Fruit fly (Drosophila melanogaster) whole organism, embryonic: ENCODE measurements around the gene PDCD-5.

Source experiments
- Atf3 ChIP-seq: fragments of 200-800 bp; sonication (Bioruptor generic); optimal IDR thresholded peaks from 3 replicates; lab custom pipeline; 2016; ENCODE audit warnings: missing biosample characterization, missing genetic modification characterization
- B-H2 ChIP-seq: fragments of 200-800 bp; sonication (Bioruptor generic); optimal IDR thresholded peaks from 2 replicates; lab custom pipeline; 2018; ENCODE audit warnings: missing biosample characterization, mild to moderate bottlenecking, missing genetic modification characterization
- C15 ChIP-seq: fragments of 200-800 bp; sonication (Bioruptor generic); IDR thresholded peaks from 3 replicates; pipeline ENCODE4 v1.3.6; 2022; ENCODE audit warnings: missing biosample characterization, missing genetic modification characterization
- CG10209 ChIP-seq: fragments of 200-800 bp; sonication (Bioruptor generic); optimal IDR thresholded peaks from 3 replicates; lab custom pipeline; 2017; ENCODE audit warnings: missing biosample characterization, mild to moderate bottlenecking, missing genetic modification characterization, missing genetic modification reagents
- CG10959 ChIP-seq: fragments of 200-800 bp; sonication (Bioruptor generic); IDR thresholded peaks from 2 replicates; pipeline ENCODE4 v1.3.6; 2022; ENCODE audit warnings: missing biosample characterization, missing genetic modification characterization
- CG11504 ChIP-seq: fragments of 200-800 bp; sonication (Bioruptor generic); optimal IDR thresholded peaks from 3 replicates; lab custom pipeline; 2019; ENCODE audit warnings: missing biosample characterization, mild to moderate bottlenecking, missing genetic modification characterization, moderate library complexity
- CG11560 ChIP-seq: fragments of 200-800 bp; sonication (Bioruptor generic); IDR thresholded peaks from 3 replicates; pipeline ENCODE4 v1.3.6; 2022; ENCODE audit warnings: missing biosample characterization, missing genetic modification characterization
- CG12299 ChIP-seq: fragments of 200-800 bp; sonication (Bioruptor generic); optimal IDR thresholded peaks from 2 replicates; lab custom pipeline; 2018; ENCODE audit warnings: missing biosample characterization, mild to moderate bottlenecking, missing genetic modification characterization
- CG12942 ChIP-seq: fragments of 200-800 bp; sonication (Bioruptor generic); optimal IDR thresholded peaks from 3 replicates; lab custom pipeline; 2016; ENCODE audit warnings: missing biosample characterization, missing genetic modification characterization
- CG13775 ChIP-seq: fragments of 200-800 bp; sonication (Bioruptor generic); optimal IDR thresholded peaks from 3 replicates; lab custom pipeline; 2017; ENCODE audit warnings: missing biosample characterization, mild to moderate bottlenecking, missing genetic modification characterization
- CG14050 ChIP-seq: fragments of 200-800 bp; sonication (Bioruptor generic); IDR thresholded peaks from 3 replicates; pipeline ENCODE4 v1.3.6; 2022; ENCODE audit warnings: missing biosample characterization, missing genetic modification characterization
- CG14667 ChIP-seq: fragments of 200-800 bp; sonication (Bioruptor generic); IDR thresholded peaks from 2 replicates; pipeline ENCODE4 v1.3.6; 2022; ENCODE audit warnings: missing biosample characterization, missing genetic modification characterization
- CG14965 ChIP-seq: fragments of 200-800 bp; sonication (Bioruptor generic); optimal IDR thresholded peaks from 2 replicates; lab custom pipeline; 2016; ENCODE audit warnings: missing biosample characterization, missing genetic modification characterization, borderline replicate concordance
- CG16813 ChIP-seq: fragments of 200-800 bp; sonication (Bioruptor generic); IDR thresholded peaks from 3 replicates; pipeline ENCODE4 v1.3.6; 2022; ENCODE audit warnings: missing biosample characterization, missing genetic modification characterization; ENCODE audit not compliant: partially characterized antibody
- CG18011 ChIP-seq: fragments of 200-800 bp; sonication (Bioruptor generic); optimal IDR thresholded peaks from 2 replicates; lab custom pipeline; 2017; ENCODE audit warnings: missing biosample characterization, missing genetic modification characterization, mild to moderate bottlenecking, moderate library complexity, missing genotype
- CG2712 ChIP-seq: fragments of 200-800 bp; optimal IDR thresholded peaks from 3 replicates; lab custom pipeline; 2019; ENCODE audit warnings: missing biosample characterization, mild to moderate bottlenecking, missing genetic modification characterization, moderate library complexity
- CG34376 ChIP-seq: fragments of 200-800 bp; sonication (Bioruptor generic); optimal IDR thresholded peaks from 2 replicates; lab custom pipeline; 2018; ENCODE audit warnings: missing biosample characterization, mild to moderate bottlenecking, missing genetic modification characterization
- CG6654 ChIP-seq: fragments of 200-800 bp; sonication (Bioruptor generic); optimal IDR thresholded peaks from 2 replicates; lab custom pipeline; 2017; ENCODE audit warnings: missing biosample characterization, mild to moderate bottlenecking, missing genetic modification characterization
- CG6854 ChIP-seq: fragments of 200-800 bp; sonication (Bioruptor generic); optimal IDR thresholded peaks from 3 replicates; lab custom pipeline; 2017; ENCODE audit warnings: missing biosample characterization, mild to moderate bottlenecking, missing genetic modification characterization
- CG7556 ChIP-seq: fragments of 200-800 bp; sonication (Bioruptor generic); optimal IDR thresholded peaks from 2 replicates; lab custom pipeline; 2017; ENCODE audit warnings: missing biosample characterization, mild to moderate bottlenecking, missing genetic modification characterization
- CTCF ChIP-seq: fragments of 200-800 bp; sonication (Bioruptor generic); optimal IDR thresholded peaks from 2 replicates; lab custom pipeline; 2017; ENCODE audit warnings: missing biosample characterization, mild to moderate bottlenecking, missing genetic modification characterization, moderate library complexity
- Camta ChIP-seq: fragments of 200-800 bp; sonication (Bioruptor generic); optimal IDR thresholded peaks from 2 replicates; lab custom pipeline; 2016; ENCODE audit warnings: missing biosample characterization, missing genetic modification characterization
- Dfd ChIP-seq, 2 experiments: fragments of >200 bp; optimal IDR thresholded peaks; 2 replicates each; lab custom pipeline; 2017; ENCODE audit warnings: missing biosample characterization in 2 of 2, missing genetic modification characterization in 2 of 2
- Ets65A ChIP-seq: fragments of 200-800 bp; sonication (Bioruptor generic); peaks from one replicate; lab custom pipeline; 2016; ENCODE audit warnings: missing biosample characterization, missing genetic modification characterization
- Fer3 ChIP-seq: fragments of 200-800 bp; sonication (Bioruptor generic); optimal IDR thresholded peaks from 2 replicates; lab custom pipeline; 2018; ENCODE audit warnings: missing biosample characterization, mild to moderate bottlenecking, missing genetic modification characterization, moderate library complexity
- HLH54F ChIP-seq: fragments of 200-800 bp; sonication (Bioruptor generic); optimal IDR thresholded peaks from 3 replicates; lab custom pipeline; 2016; ENCODE audit warnings: missing biosample characterization, missing genetic modification characterization
- Hr3 ChIP-seq: fragments of 200-800 bp; sonication (Bioruptor generic); optimal IDR thresholded peaks from 3 replicates; lab custom pipeline; 2016; ENCODE audit warnings: missing biosample characterization, missing genetic modification characterization
- Lpt ChIP-seq: fragments of >200 bp; optimal IDR thresholded peaks from 2 replicates; lab custom pipeline; 2018; ENCODE audit warnings: missing biosample characterization, missing genetic modification characterization
- Max ChIP-seq: fragments of 200-800 bp; sonication (Bioruptor generic); optimal IDR thresholded peaks from 2 replicates; lab custom pipeline; 2016; ENCODE audit warnings: missing biosample characterization, mild to moderate bottlenecking, missing genetic modification characterization
- NfI ChIP-seq: fragments of 200-800 bp; sonication (Bioruptor generic); optimal IDR thresholded peaks from 3 replicates; lab custom pipeline; 2018; ENCODE audit warnings: missing biosample characterization, mild to moderate bottlenecking, missing genetic modification characterization, moderate library complexity
- Oli ChIP-seq: fragments of 200-800 bp; sonication (Bioruptor generic); optimal IDR thresholded peaks from 2 replicates; lab custom pipeline; 2018; ENCODE audit warnings: missing biosample characterization, mild to moderate bottlenecking, missing genetic modification characterization, moderate library complexity
- Sin3A ChIP-seq: fragments of >200 bp; optimal IDR thresholded peaks from 2 replicates; lab custom pipeline; 2018
- ac ChIP-seq: fragments of 200-800 bp; sonication (Bioruptor generic); optimal IDR thresholded peaks from 3 replicates; lab custom pipeline; 2017; ENCODE audit warnings: missing biosample characterization, mild to moderate bottlenecking, missing genetic modification characterization
- al ChIP-seq: fragments of 200-800 bp; sonication (Bioruptor generic); IDR thresholded peaks from 2 replicates; pipeline ENCODE4 v1.3.6; 2022; ENCODE audit warnings: missing biosample characterization, missing genetic modification characterization
- ase ChIP-seq: fragments of 200-800 bp; sonication (Bioruptor generic); IDR thresholded peaks from 3 replicates; pipeline ENCODE4 v1.3.6; 2022; ENCODE audit warnings: missing biosample characterization, missing genetic modification characterization
- bab2 ChIP-seq: fragments of 200-800 bp; sonication (Bioruptor generic); optimal IDR thresholded peaks from 2 replicates; lab custom pipeline; 2016; ENCODE audit warnings: missing biosample characterization, missing genetic modification characterization
- cas ChIP-seq: fragments of 200-800 bp; sonication (Bioruptor generic); IDR thresholded peaks from 2 replicates; pipeline ENCODE4 v1.3.6; 2022; ENCODE audit warnings: missing biosample characterization, missing genetic modification characterization
- cg ChIP-seq: fragments of 200-800 bp; sonication (Bioruptor generic); optimal IDR thresholded peaks from 3 replicates; lab custom pipeline; 2019; ENCODE audit warnings: missing biosample characterization, mild to moderate bottlenecking, missing genetic modification characterization, moderate library complexity
- ci ChIP-seq: fragments of 200-800 bp; sonication (Bioruptor generic); IDR thresholded peaks from 3 replicates; pipeline ENCODE4 v1.3.6; 2022; ENCODE audit warnings: missing biosample characterization, missing genetic modification characterization
- corto ChIP-seq: fragments of 200-800 bp; sonication (Bioruptor generic); optimal IDR thresholded peaks from 2 replicates; lab custom pipeline; 2016; ENCODE audit warnings: missing biosample characterization, mild to moderate bottlenecking, missing genetic modification characterization, moderate library complexity
- crol ChIP-seq: fragments of 200-800 bp; sonication (Bioruptor generic); IDR thresholded peaks from 2 replicates; pipeline ENCODE4 v1.3.6; 2022; ENCODE audit warnings: missing biosample characterization, missing genetic modification characterization
- disco-r ChIP-seq: fragments of 200-800 bp; sonication (Bioruptor generic); optimal IDR thresholded peaks from 2 replicates; lab custom pipeline; 2016; ENCODE audit warnings: missing biosample characterization, missing genetic modification characterization
- eyg ChIP-seq: fragments of 200-800 bp; sonication (Bioruptor generic); optimal IDR thresholded peaks from 3 replicates; lab custom pipeline; 2016; ENCODE audit warnings: missing biosample characterization, missing genetic modification characterization
- ftz-f1 ChIP-seq: fragments of 200-800 bp; sonication (Bioruptor generic); optimal IDR thresholded peaks from 2 replicates; lab custom pipeline; 2016; ENCODE audit warnings: missing biosample characterization, missing genetic modification characterization
- fu2 ChIP-seq: fragments of 200-800 bp; sonication (Bioruptor generic); optimal IDR thresholded peaks from 2 replicates; lab custom pipeline; 2016; ENCODE audit warnings: missing biosample characterization, missing genetic modification characterization
- hb ChIP-seq: fragments of 200-800 bp; sonication (Bioruptor generic); IDR thresholded peaks from 3 replicates; pipeline ENCODE4 v1.3.6; 2022; ENCODE audit warnings: missing biosample characterization, missing genetic modification characterization; ENCODE audit not compliant: partially characterized antibody
- jing ChIP-seq: fragments of 200-800 bp; sonication (Bioruptor generic); optimal IDR thresholded peaks from 2 replicates; lab custom pipeline; 2018; ENCODE audit warnings: missing biosample characterization, mild to moderate bottlenecking, missing genetic modification characterization
- knrl ChIP-seq: fragments of 200-800 bp; sonication (Bioruptor generic); IDR thresholded peaks from 3 replicates; pipeline ENCODE4 v1.3.6; 2022; ENCODE audit warnings: missing biosample characterization, missing genetic modification characterization; ENCODE audit not compliant: partially characterized antibody
- mirr ChIP-seq: fragments of 200-800 bp; sonication (Bioruptor generic); optimal IDR thresholded peaks from 3 replicates; lab custom pipeline; 2018; ENCODE audit warnings: missing biosample characterization, mild to moderate bottlenecking, missing genetic modification characterization
- nerfin-1 ChIP-seq: fragments of 200-800 bp; sonication (Bioruptor generic); optimal IDR thresholded peaks from 3 replicates; lab custom pipeline; 2019; ENCODE audit warnings: missing biosample characterization, mild to moderate bottlenecking, missing genetic modification characterization, moderate library complexity
- nmo ChIP-seq: fragments of 200-800 bp; sonication (Bioruptor generic); optimal IDR thresholded peaks from 2 replicates; lab custom pipeline; 2018; ENCODE audit warnings: missing biosample characterization, mild to moderate bottlenecking, missing genetic modification characterization, moderate library complexity
- run ChIP-seq: fragments of 200-800 bp; sonication (Bioruptor generic); optimal IDR thresholded peaks from 3 replicates; lab custom pipeline; 2018; ENCODE audit warnings: missing biosample characterization, mild to moderate bottlenecking, missing genetic modification characterization
- ttk ChIP-seq: fragments of 200-800 bp; sonication (Bioruptor generic); IDR thresholded peaks from 2 replicates; pipeline ENCODE4 v2.1.2; 2022; ENCODE audit warnings: missing biosample characterization, missing genetic modification characterization

Gene PDCD-5

dm6 chr3L:16181330-16181830, 50.5 kb downstream of the PDCD-5 start (continued):
- TF ChIP-seq CG6654 (GFP tag; lab: Kevin White, UChicago), result no peak
- no peak for TF ChIP-seq al
- TF ChIP-seq CG12942 (GFP tag; lab: Kevin White, UChicago), result no peak
- TF ChIP-seq CG6854 (GFP tag; lab: Kevin White, UChicago), result no peak
- TF ChIP-seq CG18011 (GFP tag; lab: Kevin White, UChicago), result no peak
- TF ChIP-seq nmo (GFP tag; lab: Kevin White, UChicago), result peak; percentile 75
- no peak for TF ChIP-seq CG10209 (GFP tag; lab: Kevin White, UChicago)
- TF ChIP-seq B-H2 (GFP tag; lab: Kevin White, UChicago), result no peak
- TF ChIP-seq Oli, result no peak
- peak; percentile 42 for TF ChIP-seq CG11504 (tag; lab: Kevin White, UChicago)
- no peak for TF ChIP-seq Hr3 (GFP tag; lab: Kevin White, UChicago)
- TF ChIP-seq CG34376 (GFP tag; lab: Kevin White, UChicago), result no peak
- TF ChIP-seq CG14050 (GFP tag; lab: Robert Waterston, UW), result no peak
- TF ChIP-seq ttk (GFP tag; lab: Robert Waterston, UW), result no peak
- TF ChIP-seq cg (GFP tag; lab: Kevin White, UChicago), result no peak
- no peak for TF ChIP-seq CG12299 (tag; lab: Kevin White, UChicago)
- no peak for TF ChIP-seq Fer3 (tag; lab: Kevin White, UChicago)
- no peak for TF ChIP-seq disco-r (GFP tag; lab: Kevin White, UChicago)
- no peak for TF ChIP-seq Dfd (GFP tag; optimal IDR thresholded peaks at IDR 0.05; lab: Kevin White, UChicago)
- TF ChIP-seq ftz-f1 (GFP tag; lab: Kevin White, UChicago), result no peak
- peak; percentile 39; the same call in 1 of the 3 replicates for TF ChIP-seq ci (GFP tag; lab: Robert Waterston, UW)
- no peak for TF ChIP-seq bab2 (GFP tag; lab: Kevin White, UChicago)
- no peak for TF ChIP-seq ac (GFP tag; lab: Kevin White, UChicago)
- TF ChIP-seq jing (GFP tag; lab: Kevin White, UChicago), result no peak
- peak; percentile 0 for TF ChIP-seq CG2712 (tag; lab: Kevin White, UChicago)
- no peak for TF ChIP-seq Camta
- TF ChIP-seq mirr (GFP tag; lab: Kevin White, UChicago), result no peak
- TF ChIP-seq hb (GFP tag; lab: Robert Waterston, UW), result no peak
- no peak for TF ChIP-seq crol (GFP tag; lab: Robert Waterston, UW)
- no peak for TF ChIP-seq CG11560 (tag; lab: Robert Waterston, UW)
- no peak for TF ChIP-seq CG7556
- TF ChIP-seq ase (GFP tag; lab: Robert Waterston, UW), result no peak
- TF ChIP-seq CG16813 (GFP tag; lab: Robert Waterston, UW), result no peak
- TF ChIP-seq Ets65A, result no peak
- no peak for TF ChIP-seq Max
- TF ChIP-seq Lpt, result no peak
- no peak for TF ChIP-seq CTCF (GFP tag; lab: Kevin White, UChicago)
- no peak for TF ChIP-seq cas (GFP tag; lab: Robert Waterston, UW)
- no peak for TF ChIP-seq HLH54F (GFP tag; lab: Kevin White, UChicago)
- TF ChIP-seq Atf3 (GFP tag; lab: Kevin White, UChicago), result no peak
- no peak for TF ChIP-seq run (tag; lab: Kevin White, UChicago)
- TF ChIP-seq CG14965 (GFP tag; lab: Kevin White, UChicago), result no peak
- TF ChIP-seq CG10959 (GFP tag; lab: Robert Waterston, UW), result no peak
- TF ChIP-seq eyg, result no peak
- TF ChIP-seq NfI (GFP tag; lab: Kevin White, UChicago), result no peak
- no peak for TF ChIP-seq knrl
- TF ChIP-seq Sin3A (lab: Kevin White, UChicago), result no peak
- TF ChIP-seq fu2 (GFP tag; lab: Kevin White, UChicago), result no peak
- TF ChIP-seq CG13775 (GFP tag; lab: Kevin White, UChicago), result no peak
- no peak for TF ChIP-seq C15 (GFP tag; lab: Robert Waterston, UW)
- TF ChIP-seq CG14667 (GFP tag; lab: Robert Waterston, UW), result no peak
- peak; percentile 55 for TF ChIP-seq corto
- peak; percentile 16 for TF ChIP-seq nerfin-1 (tag; lab: Kevin White, UChicago)
